Fruit fly (Drosophila melanogaster) whole organism, embryonic: ENCODE data around the gene CG14253.

Experiments used
- B-H1 ChIP-seq: fragments of 200-800 bp; sonication (Bioruptor generic); IDR thresholded peaks from 3 replicates; pipeline ENCODE4 v1.3.6; 2022; ENCODE audit warnings: missing biosample characterization, missing genetic modification characterization
- CG10366 ChIP-seq: fragments of 200-800 bp; sonication (Bioruptor generic); IDR thresholded peaks from 2 replicates; pipeline ENCODE4 v1.3.6; 2022; ENCODE audit warnings: missing biosample characterization, missing genetic modification characterization
- CG11504 ChIP-seq: fragments of 200-800 bp; sonication (Bioruptor generic); optimal IDR thresholded peaks from 3 replicates; lab custom pipeline; 2019; ENCODE audit warnings: missing biosample characterization, mild to moderate bottlenecking, missing genetic modification characterization, moderate library complexity
- CG12071 ChIP-seq: fragments of 200-800 bp; sonication (Bioruptor generic); optimal IDR thresholded peaks from 3 replicates; lab custom pipeline; 2018; ENCODE audit warnings: missing biosample characterization, mild to moderate bottlenecking, missing genetic modification characterization
- CG12236 ChIP-seq: fragments of 200-800 bp; sonication (Bioruptor generic); optimal IDR thresholded peaks from 2 replicates; lab custom pipeline; 2016; ENCODE audit warnings: missing biosample characterization, missing genetic modification characterization
- CG1233 ChIP-seq: fragments of 200-800 bp; sonication (Bioruptor generic); optimal IDR thresholded peaks from 4 replicates; lab custom pipeline; 2018; ENCODE audit warnings: missing biosample characterization, mild to moderate bottlenecking, missing genetic modification characterization
- CG14050 ChIP-seq: fragments of 200-800 bp; sonication (Bioruptor generic); IDR thresholded peaks from 3 replicates; pipeline ENCODE4 v1.3.6; 2022; ENCODE audit warnings: missing biosample characterization, missing genetic modification characterization
- CG16863 ChIP-seq: fragments of 200-800 bp; sonication (Bioruptor generic); optimal IDR thresholded peaks from 3 replicates; lab custom pipeline; 2016; ENCODE audit warnings: missing biosample characterization, missing genetic modification characterization
- CG17912 ChIP-seq: fragments of 200-800 bp; sonication (Bioruptor generic); optimal IDR thresholded peaks from 2 replicates; lab custom pipeline; 2018; ENCODE audit warnings: missing biosample characterization, mild to moderate bottlenecking, missing genetic modification characterization
- CG18262 ChIP-seq: fragments of 200-800 bp; optimal IDR thresholded peaks from 3 replicates; lab custom pipeline; 2019; ENCODE audit warnings: missing biosample characterization, mild to moderate bottlenecking, missing genetic modification characterization, moderate library complexity
- CG18764 ChIP-seq: fragments of 200-800 bp; sonication (Bioruptor generic); optimal IDR thresholded peaks from 3 replicates; lab custom pipeline; 2016; ENCODE audit warnings: missing biosample characterization, missing genetic modification characterization
- CG2712 ChIP-seq: fragments of 200-800 bp; optimal IDR thresholded peaks from 3 replicates; lab custom pipeline; 2019; ENCODE audit warnings: missing biosample characterization, mild to moderate bottlenecking, missing genetic modification characterization, moderate library complexity
- CG30020 ChIP-seq: fragments of 200-800 bp; optimal IDR thresholded peaks from 2 replicates; lab custom pipeline; 2019; ENCODE audit warnings: missing biosample characterization, mild to moderate bottlenecking, missing genetic modification characterization, moderate library complexity
- CG43689 ChIP-seq: fragments of 200-800 bp; sonication (Bioruptor generic); IDR thresholded peaks from 2 replicates; pipeline ENCODE4 v1.3.6; 2022; ENCODE audit warnings: missing biosample characterization, missing genetic modification characterization
- CG4820 ChIP-seq: fragments of 200-800 bp; sonication (Bioruptor generic); optimal IDR thresholded peaks from 3 replicates; lab custom pipeline; 2016; ENCODE audit warnings: missing biosample characterization, missing genetic modification characterization
- CG4854 ChIP-seq: fragments of 200-800 bp; sonication (Bioruptor generic); optimal IDR thresholded peaks from 2 replicates; lab custom pipeline; 2016; ENCODE audit warnings: missing biosample characterization, missing genetic modification characterization, inconsistent platforms
- CG6765 ChIP-seq: fragments of 200-800 bp; sonication (Bioruptor generic); optimal IDR thresholded peaks from 3 replicates; lab custom pipeline; 2017; ENCODE audit warnings: missing biosample characterization, mild to moderate bottlenecking, missing genetic modification characterization
- CG8089 ChIP-seq: fragments of 200-800 bp; sonication (Bioruptor generic); optimal IDR thresholded peaks from 3 replicates; lab custom pipeline; 2016; ENCODE audit warnings: missing biosample characterization, missing genetic modification characterization
- CG8478 ChIP-seq: fragments of >200 bp; optimal IDR thresholded peaks from 2 replicates; lab custom pipeline; 2018
- CG9437 ChIP-seq: fragments of 200-800 bp; sonication (Bioruptor generic); optimal IDR thresholded peaks from 2 replicates; lab custom pipeline; 2018; ENCODE audit warnings: missing biosample characterization, mild to moderate bottlenecking, missing genetic modification characterization
- CkIIα-i1 ChIP-seq: fragments of 200-800 bp; sonication (Bioruptor generic); IDR thresholded peaks from 2 replicates; pipeline ENCODE4 v1.3.6; 2022; ENCODE audit warnings: missing biosample characterization, missing genetic modification characterization
- D19B ChIP-seq: fragments of 200-800 bp; sonication (Bioruptor generic); optimal IDR thresholded peaks from 2 replicates; lab custom pipeline; 2017; ENCODE audit warnings: missing biosample characterization, mild to moderate bottlenecking, missing genetic modification characterization
- Dfd ChIP-seq, 2 experiments: fragments of >200 bp; optimal IDR thresholded peaks; 2 replicates each; lab custom pipeline; 2017; ENCODE audit warnings: missing biosample characterization in 2 of 2, missing genetic modification characterization in 2 of 2
- Doc3 ChIP-seq: fragments of 200-800 bp; sonication (Bioruptor generic); IDR thresholded peaks from 3 replicates; pipeline ENCODE4 v1.3.6; 2022; ENCODE audit warnings: missing biosample characterization, missing genetic modification characterization; ENCODE audit not compliant: partially characterized antibody
- Dref ChIP-seq: fragments of 200-800 bp; sonication (Bioruptor generic); IDR thresholded peaks from 2 replicates; pipeline ENCODE4 v1.3.6; 2022; ENCODE audit warnings: missing biosample characterization, missing genetic modification characterization
- Fer2 ChIP-seq: fragments of 200-800 bp; sonication (Bioruptor generic); optimal IDR thresholded peaks from 2 replicates; lab custom pipeline; 2018; ENCODE audit warnings: missing biosample characterization, mild to moderate bottlenecking, missing genetic modification characterization, moderate library complexity
- HmgD ChIP-seq: fragments of 200-800 bp; sonication (Bioruptor generic); optimal IDR thresholded peaks from 3 replicates; lab custom pipeline; 2016; ENCODE audit warnings: missing biosample characterization, missing genetic modification characterization
- Hr78 ChIP-seq, 2 experiments: fragments of 200-800 bp in 1 of 2; fragments of >200 bp in 1 of 2; sonication (Bioruptor generic) in 1 of 2; optimal IDR thresholded peaks; 2 replicates each; lab custom pipeline; 2017 to 2019; ENCODE audit warnings: missing biosample characterization in 2 of 2, missing genetic modification characterization in 2 of 2, mild to moderate bottlenecking in 1 of 2, moderate library complexity in 1 of 2
- Hsf ChIP-seq: fragments of 200-800 bp; sonication (Bioruptor generic); optimal IDR thresholded peaks from 3 replicates; lab custom pipeline; 2016; ENCODE audit warnings: missing biosample characterization, missing genetic modification characterization
- Lpt ChIP-seq: fragments of >200 bp; optimal IDR thresholded peaks from 2 replicates; lab custom pipeline; 2018; ENCODE audit warnings: missing biosample characterization, missing genetic modification characterization
- Sox100B ChIP-seq: fragments of 200-800 bp; sonication (Bioruptor generic); optimal IDR thresholded peaks from 3 replicates; lab custom pipeline; 2018; ENCODE audit warnings: missing biosample characterization, mild to moderate bottlenecking, missing genetic modification characterization
- TFAM ChIP-seq: fragments of 200-800 bp; sonication (Bioruptor generic); optimal IDR thresholded peaks from 2 replicates; lab custom pipeline; 2017; ENCODE audit warnings: missing biosample characterization, missing genetic modification characterization, inconsistent platforms
- Trl ChIP-seq, 3 experiments: fragments of >200 bp in 2 of 3; fragments of 200-800 bp in 1 of 3; sonication (Bioruptor generic) in 1 of 3; optimal IDR thresholded peaks; 2 replicates in 1 of 3; 3 replicates in 2 of 3; lab custom pipeline; 2016 to 2017; ENCODE audit warnings: missing biosample characterization in 1 of 3, missing genetic modification characterization in 1 of 3
- Xrp1 ChIP-seq: fragments of 200-800 bp; sonication (Bioruptor generic); IDR thresholded peaks from 2 replicates; pipeline ENCODE4 v1.3.6; 2022; ENCODE audit warnings: missing biosample characterization, missing genetic modification characterization
- ac ChIP-seq: fragments of 200-800 bp; sonication (Bioruptor generic); optimal IDR thresholded peaks from 3 replicates; lab custom pipeline; 2017; ENCODE audit warnings: missing biosample characterization, mild to moderate bottlenecking, missing genetic modification characterization
- al ChIP-seq: fragments of 200-800 bp; sonication (Bioruptor generic); IDR thresholded peaks from 2 replicates; pipeline ENCODE4 v1.3.6; 2022; ENCODE audit warnings: missing biosample characterization, missing genetic modification characterization
- caup ChIP-seq: fragments of 200-800 bp; sonication (Bioruptor generic); optimal IDR thresholded peaks from 3 replicates; lab custom pipeline; 2017; ENCODE audit warnings: missing biosample characterization, mild to moderate bottlenecking, missing genetic modification characterization, moderate library complexity; ENCODE audit not compliant: severe bottlenecking
- crc ChIP-seq: fragments of 200-800 bp; sonication (Bioruptor generic); optimal IDR thresholded peaks from 2 replicates; lab custom pipeline; 2016; ENCODE audit warnings: missing biosample characterization, missing genetic modification characterization
- crp ChIP-seq, 2 experiments: fragments of 200-800 bp; sonication (Bioruptor generic); optimal IDR thresholded peaks; 2 replicates in 1 of 2; 3 replicates in 1 of 2; lab custom pipeline; 2017; ENCODE audit warnings: missing biosample characterization in 2 of 2, missing genetic modification characterization in 2 of 2, mild to moderate bottlenecking in 1 of 2, moderate library complexity in 1 of 2
- emc ChIP-seq: fragments of 200-800 bp; sonication (Bioruptor generic); optimal IDR thresholded peaks from 2 replicates; lab custom pipeline; 2016; ENCODE audit warnings: missing biosample characterization, missing genetic modification characterization
- esg ChIP-seq: fragments of 200-800 bp; sonication (Bioruptor generic); conservative IDR thresholded peaks from 2 replicates; pipeline ENCODE4 v1.3.6; 2022; ENCODE audit warnings: missing biosample characterization, missing genetic modification characterization
- fd96Cb ChIP-seq: fragments of 200-800 bp; sonication (Bioruptor generic); optimal IDR thresholded peaks from 2 replicates; lab custom pipeline; 2018; ENCODE audit warnings: missing biosample characterization, mild to moderate bottlenecking, missing genetic modification characterization, moderate library complexity
- gce ChIP-seq: fragments of 200-800 bp; sonication (Bioruptor generic); IDR thresholded peaks from 3 replicates; pipeline ENCODE4 v1.3.6; 2022; ENCODE audit warnings: missing biosample characterization, missing genetic modification characterization
- inv ChIP-seq: fragments of 200-800 bp; sonication (Bioruptor generic); IDR thresholded peaks from 2 replicates; pipeline ENCODE4 v1.3.6; 2022; ENCODE audit warnings: missing biosample characterization, missing genetic modification characterization; ENCODE audit not compliant: partially characterized antibody
- lab ChIP-seq: fragments of 200-800 bp; sonication (Bioruptor generic); optimal IDR thresholded peaks from 3 replicates; lab custom pipeline; 2017; ENCODE audit warnings: missing biosample characterization, missing genetic modification characterization, mild to moderate bottlenecking, moderate library complexity, missing genetic modification reagents
- luna ChIP-seq: fragments of 200-800 bp; sonication (Bioruptor generic); optimal IDR thresholded peaks from 2 replicates; lab custom pipeline; 2016; ENCODE audit warnings: missing biosample characterization, missing genetic modification characterization
- nmo ChIP-seq: fragments of 200-800 bp; sonication (Bioruptor generic); optimal IDR thresholded peaks from 2 replicates; lab custom pipeline; 2018; ENCODE audit warnings: missing biosample characterization, mild to moderate bottlenecking, missing genetic modification characterization, moderate library complexity
- pum ChIP-seq: fragments of 200-800 bp; sonication (Bioruptor generic); optimal IDR thresholded peaks from 2 replicates; lab custom pipeline; 2016; ENCODE audit warnings: missing biosample characterization, missing genetic modification characterization
- sc ChIP-seq, 3 experiments: fragments of >200 bp in 2 of 3; fragments of 200-800 bp in 1 of 3; sonication (Bioruptor generic) in 1 of 3; optimal IDR thresholded peaks; 2 replicates in 2 of 3; 3 replicates in 1 of 3; lab custom pipeline; 2017; ENCODE audit warnings: mild to moderate bottlenecking in 1 of 3, missing biosample characterization in 1 of 3, missing genetic modification characterization in 1 of 3, missing genetic modification reagents in 1 of 3
- slou ChIP-seq: fragments of 200-800 bp; sonication (Bioruptor generic); optimal IDR thresholded peaks from 3 replicates; lab custom pipeline; 2016; ENCODE audit warnings: missing biosample characterization, missing genetic modification characterization
- sna ChIP-seq: fragments of 200-800 bp; sonication (Bioruptor generic); IDR thresholded peaks from 2 replicates; pipeline ENCODE4 v1.3.6; 2022; ENCODE audit warnings: missing biosample characterization, missing genetic modification characterization; ENCODE audit not compliant: partially characterized antibody

CG14253 gene

DNA sequence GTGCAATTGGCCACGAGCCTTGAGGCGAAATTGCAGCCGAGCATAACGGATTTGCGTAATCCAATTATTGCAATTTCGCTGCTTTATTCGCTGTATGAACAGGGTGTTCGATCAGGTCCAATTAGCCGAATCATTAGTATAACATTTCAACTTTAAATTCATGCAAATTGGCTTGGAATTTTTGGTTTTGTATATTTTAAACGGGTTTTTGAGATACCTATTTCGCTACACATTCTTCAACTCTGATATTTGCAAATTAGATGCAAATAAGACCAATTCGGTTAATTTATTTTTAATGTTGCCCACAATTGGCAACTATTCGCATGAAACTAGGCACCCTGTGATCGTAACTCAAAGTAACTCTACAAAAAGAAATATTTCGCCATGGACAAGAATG is 24.9 kb upstream of the CG14253 start (continued):
- no peak for TF ChIP-seq CG8089 (GFP tag; lab: Kevin White, UChicago)
- TF ChIP-seq emc, result no peak
- TF ChIP-seq CG4820 (GFP tag; lab: Kevin White, UChicago), result no peak
- TF ChIP-seq al (GFP tag; lab: Robert Waterston, UW), result no peak
- no peak for TF ChIP-seq Fer2
- no peak for TF ChIP-seq lab (GFP tag; lab: Kevin White, UChicago)
- TF ChIP-seq CG12071 (GFP tag; lab: Kevin White, UChicago), result no peak
- TF ChIP-seq Hsf (GFP tag; lab: Kevin White, UChicago), result peak; percentile 57
- no peak for TF ChIP-seq inv (GFP tag; lab: Robert Waterston, UW)
- no peak for TF ChIP-seq B-H1 (GFP tag; lab: Robert Waterston, UW)
- no peak for TF ChIP-seq HmgD (GFP tag; lab: Kevin White, UChicago)
- no peak for TF ChIP-seq esg (GFP tag; lab: Robert Waterston, UW)
- TF ChIP-seq CG12236 (GFP tag; lab: Kevin White, UChicago), result peak; percentile 11
- no peak for TF ChIP-seq CG6765 (GFP tag; lab: Kevin White, UChicago)
- no peak for TF ChIP-seq sc (optimal IDR thresholded peaks at IDR 0.05; lab: Kevin White, UChicago)
- no peak for TF ChIP-seq sc (GFP tag; optimal IDR thresholded peaks at IDR 0.05; lab: Kevin White, UChicago)
- TF ChIP-seq caup, result no peak
- peak; percentile 48 for TF ChIP-seq CG10366 (GFP tag; lab: Robert Waterston, UW)
- no peak for TF ChIP-seq Sox100B (GFP tag; lab: Kevin White, UChicago)
- TF ChIP-seq CG1233 (GFP tag; lab: Kevin White, UChicago), result no peak
- peak; percentile 15 for TF ChIP-seq CG11504
- peak; percentile 25 for TF ChIP-seq crc
- TF ChIP-seq Doc3 (GFP tag; lab: Robert Waterston, UW), result no peak
- no peak for TF ChIP-seq CG43689 (GFP tag; lab: Robert Waterston, UW)
- no peak for TF ChIP-seq CG14050 (GFP tag; lab: Robert Waterston, UW)
- TF ChIP-seq slou, result no peak
- no peak for TF ChIP-seq CG9437
- TF ChIP-seq Hr78 (GFP tag; optimal IDR thresholded peaks at IDR 0.05; lab: Kevin White, UChicago), result no peak
- no peak for TF ChIP-seq Lpt (GFP tag; lab: Kevin White, UChicago)
- no peak for TF ChIP-seq sna (GFP tag; lab: Robert Waterston, UW)
- TF ChIP-seq CkIIα-i1 (GFP tag; lab: Robert Waterston, UW), result no peak
- no peak for TF ChIP-seq Dref
- TF ChIP-seq TFAM (GFP tag; lab: Kevin White, UChicago), result no peak
- no peak for TF ChIP-seq Trl (optimal IDR thresholded peaks at IDR 0.05; lab: Kevin White, UChicago)
- peak; percentile 35 for TF ChIP-seq Trl (GFP tag; optimal IDR thresholded peaks at IDR 0.05; lab: Kevin White, UChicago)
- no peak for TF ChIP-seq CG2712
- no peak for TF ChIP-seq Dfd (GFP tag; optimal IDR thresholded peaks at IDR 0.05; lab: Kevin White, UChicago)
- TF ChIP-seq Xrp1 (GFP tag; lab: Robert Waterston, UW), result no peak
- TF ChIP-seq CG30020 (tag; lab: Kevin White, UChicago), result no peak
- TF ChIP-seq fd96Cb (tag; lab: Kevin White, UChicago), result peak; percentile 28
- TF ChIP-seq CG4854 (GFP tag; lab: Kevin White, UChicago), result no peak
- TF ChIP-seq CG17912 (GFP tag; lab: Kevin White, UChicago), result no peak
- no peak for TF ChIP-seq crp (GFP tag; optimal IDR thresholded peaks at IDR 0.05; lab: Kevin White, UChicago)
- no peak for TF ChIP-seq D19B
- no peak for TF ChIP-seq pum (GFP tag; lab: Kevin White, UChicago)
- TF ChIP-seq nmo (GFP tag; lab: Kevin White, UChicago), result no peak
- TF ChIP-seq gce (GFP tag; lab: Robert Waterston, UW), result peak; percentile 29; the same call in 1 of the 3 replicates
- no peak for TF ChIP-seq CG16863 (GFP tag; lab: Kevin White, UChicago)
- TF ChIP-seq CG18262 (tag; lab: Kevin White, UChicago), result no peak
- TF ChIP-seq luna (GFP tag; lab: Kevin White, UChicago), result no peak
- TF ChIP-seq CG18764, result no peak
- TF ChIP-seq ac (GFP tag; lab: Kevin White, UChicago), result no peak
- TF ChIP-seq CG8478 (lab: Kevin White, UChicago), result no peak
